Fruit fly (Drosophila melanogaster): Measurements from ENCODE around the gene CG7860.

DNA sequence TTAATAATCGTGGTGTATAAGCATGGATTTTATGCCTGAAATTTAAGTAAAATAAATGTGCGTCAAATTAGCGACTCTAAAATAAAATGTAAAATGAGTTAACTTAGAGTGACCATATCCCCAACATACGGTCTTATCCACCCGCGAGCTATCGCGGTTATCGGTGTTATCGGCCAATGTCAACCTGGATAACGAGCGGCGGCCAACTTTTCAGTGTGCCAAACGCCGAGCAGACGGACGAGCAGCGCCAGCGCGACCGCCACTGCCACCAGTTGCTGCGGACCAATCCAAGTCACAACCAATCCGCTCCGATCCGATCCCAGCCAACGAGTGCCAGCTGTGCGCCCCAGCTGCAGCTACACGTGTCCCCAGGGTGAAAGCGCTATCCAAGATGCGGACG lies 9.2 kb downstream of the CG7860 start, which contains the start of the genes cerv and CG7872:
- no peak for TF ChIP-seq EcR (GFP tag; optimal IDR thresholded peaks at IDR 0.05)
- TF ChIP-seq psq (optimal IDR thresholded peaks at IDR 0.05), result no peak
- no peak for TF ChIP-seq usp (GFP tag; optimal IDR thresholded peaks at IDR 0.05)

All from whole organism.